Worm (Caenorhabditis elegans) whole organism, L4/young adult: ENCODE results near the gene T14G8.6.

ENCODE experiments used
- W03F9.2 ChIP-seq: fragments of 150-350 bp; optimal IDR thresholded peaks from 2 replicates; lab custom pipeline; 2014; ENCODE audit warnings: missing biosample characterization, missing genetic modification characterization
- dao-5 ChIP-seq: sonication (generic microtip); optimal IDR thresholded peaks from 2 replicates; lab custom pipeline; 2016; ENCODE audit warnings: missing genotype, missing genetic modification characterization, moderate library complexity, missing compliant biosample characterization

ce11 chrX:12862509-12862908, at the start of gene T14G8.6:
- TF ChIP-seq W03F9.2 (no peak), dao-5 (tag; lab: Kevin White, UChicago) (no peak)
